Worm (Caenorhabditis elegans) whole organism, young adult: Measurements from ENCODE around the gene ulp-1.

Experiments
- B0019.2 ChIP-seq: fragments of 200-800 bp; sonication (Bioruptor generic); conservative IDR thresholded peaks from 2 replicates; pipeline ENCODE4 v1.3.6; 2022; ENCODE audit warnings: missing genetic modification reagents, missing genetic modification characterization, missing compliant biosample characterization
- C17E4.6 ChIP-seq: fragments of 200-800 bp; sonication (Bioruptor generic); IDR thresholded peaks from 2 replicates; pipeline ENCODE4 v1.3.6; 2022; ENCODE audit warnings: missing genetic modification reagents, missing genetic modification characterization, missing compliant biosample characterization
- F23B12.7 ChIP-seq: sonication (generic microtip); optimal IDR thresholded peaks from 2 replicates; lab custom pipeline; 2017; ENCODE audit warnings: missing genetic modification characterization, mild to moderate bottlenecking, missing compliant biosample characterization, antibody characterized with exemption, moderate library complexity; ENCODE audit not compliant: insufficient read depth
- F57C9.4 ChIP-seq: sonication (generic microtip); optimal IDR thresholded peaks from 2 replicates; lab custom pipeline; 2017; ENCODE audit warnings: mild to moderate bottlenecking, missing genetic modification characterization, missing compliant biosample characterization
- K11D2.4 ChIP-seq: fragments of 200-800 bp; sonication (Bioruptor generic); IDR thresholded peaks from 2 replicates; pipeline ENCODE4 v1.3.6; 2022; ENCODE audit warnings: missing genetic modification reagents, missing genetic modification characterization, missing compliant biosample characterization
- ZK185.1 ChIP-seq: sonication (generic microtip); optimal IDR thresholded peaks from 2 replicates; lab custom pipeline; 2016; ENCODE audit warnings: mild to moderate bottlenecking, missing genetic modification characterization, missing compliant biosample characterization; ENCODE audit not compliant: poor library complexity, severe bottlenecking
- aptf-2 ChIP-seq: fragments of 200-800 bp; sonication (Bioruptor generic); conservative IDR thresholded peaks from 2 replicates; pipeline ENCODE4 v1.3.6; 2022; ENCODE audit warnings: missing genetic modification reagents, missing genetic modification characterization, missing compliant biosample characterization
- atf-7 ChIP-seq: sonication (generic microtip); optimal IDR thresholded peaks from 2 replicates; lab custom pipeline; 2017; ENCODE audit warnings: mild to moderate bottlenecking, missing genetic modification characterization, missing compliant biosample characterization
- attf-3 ChIP-seq: fragments of 200-800 bp; sonication (Bioruptor generic); conservative IDR thresholded peaks from 2 replicates; pipeline ENCODE4 v1.3.6; 2022; ENCODE audit warnings: missing genetic modification reagents, missing genetic modification characterization, missing compliant biosample characterization
- attf-5 ChIP-seq: fragments of 200-800 bp; sonication (Bioruptor generic); optimal IDR thresholded peaks from 2 replicates; lab custom pipeline; 2018; ENCODE audit warnings: mild to moderate bottlenecking, missing genetic modification characterization, missing compliant biosample characterization
- ccch-3 ChIP-seq: fragments of 200-800 bp; sonication (Bioruptor generic); optimal IDR thresholded peaks from 2 replicates; lab custom pipeline; 2018; ENCODE audit warnings: mild to moderate bottlenecking, missing genetic modification characterization, missing compliant biosample characterization
- cebp-1 ChIP-seq, 2 experiments: fragments of 200-800 bp in 1 of 2; sonication (Bioruptor generic) in 1 of 2; sonication (generic microtip) in 1 of 2; IDR thresholded peaks in 1 of 2; optimal IDR thresholded peaks in 1 of 2; 2 replicates each; pipeline versions ENCODE4 v1.3.6 to Lab custom; 2017 to 2022; ENCODE audit warnings: missing compliant biosample characterization in 2 of 2, missing genetic modification characterization in 2 of 2, mild to moderate bottlenecking in 1 of 2, missing genetic modification reagents in 1 of 2, moderate library complexity in 1 of 2
- cebp-2 ChIP-seq: fragments of 200-800 bp; sonication (Bioruptor generic); IDR thresholded peaks from 2 replicates; pipeline ENCODE4 v1.3.6; 2022; ENCODE audit warnings: missing genetic modification characterization, missing compliant biosample characterization
- ceh-91 ChIP-seq: fragments of 200-800 bp; sonication (Bioruptor generic); IDR thresholded peaks from 2 replicates; pipeline ENCODE4 v1.3.6; 2022; ENCODE audit warnings: missing genetic modification reagents, missing genetic modification characterization, missing compliant biosample characterization
- chd-7 ChIP-seq: sonication (generic microtip); optimal IDR thresholded peaks from 2 replicates; lab custom pipeline; 2016; ENCODE audit warnings: mild to moderate bottlenecking, missing genetic modification characterization, moderate library complexity, missing compliant biosample characterization
- die-1 ChIP-seq: sonication (generic microtip); optimal IDR thresholded peaks from 2 replicates; lab custom pipeline; 2016; ENCODE audit warnings: missing genotype, mild to moderate bottlenecking, missing genetic modification characterization, missing compliant biosample characterization
- dox-1 ChIP-seq: fragments of 200-800 bp; sonication (Bioruptor generic); IDR thresholded peaks from 2 replicates; pipeline ENCODE4 v1.3.6; 2022; ENCODE audit warnings: missing genetic modification reagents, missing genetic modification characterization, missing compliant biosample characterization
- efl-1 ChIP-seq: fragments of 150-350 bp; optimal IDR thresholded peaks from 2 replicates; lab custom pipeline; 2014; ENCODE audit warnings: missing biosample characterization, missing genetic modification reagents, missing genetic modification characterization
- ekl-4 ChIP-seq: fragments of 200-800 bp; sonication (Bioruptor generic); IDR thresholded peaks from 2 replicates; pipeline ENCODE4 v1.3.6; 2022; ENCODE audit warnings: missing genetic modification reagents, missing genetic modification characterization, missing compliant biosample characterization
- him-1 ChIP-seq: sonication (generic microtip); optimal IDR thresholded peaks from 2 replicates; lab custom pipeline; 2016; ENCODE audit warnings: missing genotype, missing genetic modification reagents, missing genetic modification characterization, missing compliant biosample characterization
- hmg-1.2 ChIP-seq: fragments of 200-800 bp; sonication (Bioruptor generic); IDR thresholded peaks from 2 replicates; pipeline ENCODE4 v1.3.6; 2022; ENCODE audit warnings: missing genetic modification reagents, missing genetic modification characterization, missing compliant biosample characterization
- lag-1 ChIP-seq: fragments of 200-800 bp; sonication (Bioruptor generic); IDR thresholded peaks from 2 replicates; pipeline ENCODE4 v1.3.6; 2022; ENCODE audit warnings: missing genetic modification reagents, missing genetic modification characterization, missing compliant biosample characterization
- let-526 ChIP-seq: fragments of 200-800 bp; sonication (Bioruptor generic); IDR thresholded peaks from 2 replicates; pipeline ENCODE4 v1.3.6; 2022; ENCODE audit warnings: missing genetic modification reagents, missing genetic modification characterization, missing compliant biosample characterization
- lin-40 ChIP-seq: sonication (generic microtip); optimal IDR thresholded peaks from 2 replicates; lab custom pipeline; 2016; ENCODE audit warnings: missing genetic modification characterization, mild to moderate bottlenecking, missing compliant biosample characterization, missing genotype, missing genetic modification reagents
- lsl-1 ChIP-seq: fragments of 200-800 bp; sonication (Bioruptor generic); optimal IDR thresholded peaks from 2 replicates; lab custom pipeline; 2018; ENCODE audit warnings: mild to moderate bottlenecking, missing genetic modification characterization, moderate library complexity, missing compliant biosample characterization
- madf-8 ChIP-seq: fragments of 200-800 bp; sonication (Bioruptor generic); conservative IDR thresholded peaks from 2 replicates; pipeline ENCODE4 v1.3.6; 2022; ENCODE audit warnings: missing genetic modification reagents, missing genetic modification characterization, missing compliant biosample characterization
- mcd-1 ChIP-seq: fragments of 200-800 bp; sonication (Bioruptor generic); IDR thresholded peaks from 2 replicates; pipeline ENCODE4 v1.3.6; 2022; ENCODE audit warnings: missing genetic modification reagents, missing genetic modification characterization, missing compliant biosample characterization
- nhr-120 ChIP-seq: fragments of 200-800 bp; sonication (Bioruptor generic); IDR thresholded peaks from 2 replicates; pipeline ENCODE4 v1.3.6; 2022; ENCODE audit warnings: missing genetic modification characterization, missing compliant biosample characterization
- nhr-27 ChIP-seq: fragments of 200-800 bp; sonication (Bioruptor generic); optimal IDR thresholded peaks from 2 replicates; lab custom pipeline; 2018; ENCODE audit warnings: mild to moderate bottlenecking, missing genetic modification characterization, moderate library complexity, missing compliant biosample characterization
- pbrm-1 ChIP-seq: fragments of 200-800 bp; sonication (Bioruptor generic); IDR thresholded peaks from 2 replicates; pipeline ENCODE4 v1.3.6; 2022; ENCODE audit warnings: missing genetic modification reagents, missing genetic modification characterization, missing compliant biosample characterization
- repo-1 ChIP-seq: sonication (generic microtip); optimal IDR thresholded peaks from 2 replicates; lab custom pipeline; 2017; ENCODE audit warnings: mild to moderate bottlenecking, missing genetic modification characterization, missing compliant biosample characterization
- snpc-4 ChIP-seq, 5 experiments: fragments of 150-350 bp in 1 of 5; sonication (generic microtip) in 4 of 5; optimal IDR thresholded peaks; 2 replicates each; lab custom pipeline; 2014 to 2018; ENCODE audit warnings: missing genetic modification characterization in 5 of 5, missing biosample characterization in 3 of 5, antibody characterized with exemption in 2 of 5, mild to moderate bottlenecking in 2 of 5, missing compliant biosample characterization in 2 of 5, missing genotype in 2 of 5, moderate library complexity in 2 of 5, missing genetic modification reagents in 1 of 5
- somi-1 ChIP-seq: fragments of 200-800 bp; sonication (Bioruptor generic); optimal IDR thresholded peaks from 2 replicates; lab custom pipeline; 2018; ENCODE audit warnings: mild to moderate bottlenecking, missing genetic modification characterization, missing compliant biosample characterization
- tbp1 ChIP-seq: fragments of 200-800 bp; sonication (Bioruptor generic); optimal IDR thresholded peaks from 2 replicates; lab custom pipeline; 2018; ENCODE audit warnings: mild to moderate bottlenecking, missing genetic modification characterization, missing compliant biosample characterization
- unc-130 ChIP-seq: sonication (generic microtip); optimal IDR thresholded peaks from 2 replicates; lab custom pipeline; 2016; ENCODE audit warnings: missing genetic modification reagents, missing genetic modification characterization, missing compliant biosample characterization
- xnd-1 ChIP-seq: sonication (generic microtip); optimal IDR thresholded peaks from 2 replicates; lab custom pipeline; 2016; ENCODE audit warnings: missing genotype, missing genetic modification reagents, missing genetic modification characterization, missing compliant biosample characterization
- zim-3 ChIP-seq: sonication (generic microtip); optimal IDR thresholded peaks from 2 replicates; lab custom pipeline; 2017; ENCODE audit warnings: mild to moderate bottlenecking, missing genetic modification characterization, moderate library complexity, missing compliant biosample characterization
- ztf-18 ChIP-seq: sonication (generic microtip); optimal IDR thresholded peaks from 2 replicates; lab custom pipeline; 2016; ENCODE audit warnings: missing genotype, mild to moderate bottlenecking, missing genetic modification characterization, missing compliant biosample characterization
- ztf-25 ChIP-seq: fragments of 200-800 bp; sonication (Bioruptor generic); IDR thresholded peaks from 2 replicates; pipeline ENCODE4 v1.3.6; 2022; ENCODE audit warnings: missing genetic modification reagents, missing genetic modification characterization, missing compliant biosample characterization
- ztf-26 ChIP-seq: sonication (generic microtip); optimal IDR thresholded peaks from 2 replicates; lab custom pipeline; 2017; ENCODE audit warnings: missing genetic modification characterization, missing compliant biosample characterization
- ztf-3 ChIP-seq: fragments of 200-800 bp; sonication (Bioruptor generic); optimal IDR thresholded peaks from 2 replicates; lab custom pipeline; 2018; ENCODE audit warnings: mild to moderate bottlenecking, missing genetic modification characterization, missing compliant biosample characterization

ulp-1 gene

DNA sequence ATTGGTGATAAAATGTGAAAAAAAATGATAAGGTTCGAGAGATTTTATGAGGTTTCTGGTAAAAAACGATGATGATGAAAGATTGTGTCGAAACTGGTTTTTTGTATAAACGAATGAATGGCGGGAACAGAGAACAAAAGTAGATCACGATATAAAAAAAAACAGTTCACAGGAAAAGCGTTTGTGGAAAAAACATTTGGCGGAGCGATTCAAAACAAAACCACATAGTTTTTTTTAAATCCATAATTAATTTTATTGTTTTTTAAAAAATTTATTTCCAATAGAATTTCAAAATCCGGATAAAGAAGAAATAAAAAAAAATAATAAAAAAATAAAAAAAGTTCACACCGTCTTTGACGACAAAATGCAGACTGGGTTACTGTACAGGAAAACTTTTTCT, 45.8 kb upstream of the ulp-1 start, which contains the start of gene ZC155.4:
Gene ZC155.4 (minus strand): TSS at position 101 of the 400 bp plus-strand sequence.
- TF ChIP-seq ccch-3 (GFP tag; lab: Kevin White, UChicago) = no peak
- peak; percentile 67 for TF ChIP-seq lsl-1 (GFP tag; lab: Kevin White, UChicago)
- no peak for TF ChIP-seq die-1
- peak; percentile 42 for TF ChIP-seq efl-1 (GFP tag; lab: Kevin White, UChicago)
- no peak for TF ChIP-seq somi-1 (GFP tag; lab: Kevin White, UChicago)
- no peak for TF ChIP-seq cebp-1 (GFP tag; IDR thresholded peaks at IDR 0.05; lab: Robert Waterston, UW)
- no peak for TF ChIP-seq cebp-1 (tag; optimal IDR thresholded peaks at IDR 0.05; lab: Kevin White, UChicago)
- TF ChIP-seq zim-3 (tag; lab: Kevin White, UChicago) = no peak

DNA sequence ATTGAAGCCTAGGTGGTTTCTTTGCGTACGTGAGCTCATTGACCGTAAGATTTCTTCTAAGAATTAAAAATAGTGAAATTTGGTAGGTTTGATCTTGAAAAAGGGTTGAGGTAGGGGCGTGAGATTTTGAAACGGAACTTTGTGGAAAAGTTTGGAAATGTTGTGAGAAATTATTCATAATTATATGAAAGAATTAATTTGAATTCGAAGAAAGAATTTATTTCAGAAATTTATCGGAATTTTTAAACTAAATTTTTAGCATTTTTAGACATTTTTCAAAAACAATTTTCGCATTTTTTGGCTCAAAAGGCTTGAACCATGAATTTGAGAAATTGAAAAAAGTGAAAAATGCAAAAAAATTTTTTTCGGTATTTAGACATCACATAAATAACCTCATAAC, 44.6 kb upstream of the ulp-1 start:
- TF ChIP-seq attf-5 (GFP tag; lab: Kevin White, UChicago) (no peak), attf-3 (GFP tag; lab: Robert Waterston, UW) (no peak), snpc-4 (GFP tag; optimal IDR thresholded peaks at IDR 0.05; lab: Kevin White, UChicago) (no peak), snpc-4 (tag; optimal IDR thresholded peaks at IDR 0.05; lab: Kevin White, UChicago) (no peak), ZK185.1 (tag; lab: Kevin White, UChicago) (no peak)
- TF ChIP-seq, all 124 proteins: peak for 0

DNA sequence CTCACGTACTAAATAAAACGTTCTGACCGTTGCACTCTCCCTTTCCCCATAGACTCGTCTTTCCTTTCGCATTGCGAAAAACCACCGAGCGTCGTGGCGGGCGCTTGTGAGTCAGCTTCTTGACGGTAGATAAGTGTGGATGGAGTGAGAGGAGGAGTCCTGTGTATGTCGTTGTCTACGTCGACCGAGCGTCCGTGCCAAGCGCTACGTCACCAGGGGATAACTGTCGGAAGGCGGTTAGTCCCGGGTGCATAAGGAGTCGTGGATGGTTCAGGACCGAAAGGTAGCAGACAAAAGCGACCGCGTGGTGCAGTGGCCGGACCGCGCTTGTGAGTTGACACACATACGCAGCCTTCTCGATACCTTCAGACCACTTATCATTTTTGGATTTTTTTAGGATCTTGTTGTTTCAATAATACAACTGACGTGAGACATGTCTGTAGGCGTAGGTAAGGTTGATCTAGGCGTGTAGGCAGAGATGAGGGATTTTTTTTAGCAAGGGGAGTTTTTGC, 41.6 kb upstream of the ulp-1 start:
- TF ChIP-seq mcd-1 (GFP tag; lab: Robert Waterston, UW) = peak; percentile 79
- TF ChIP-seq unc-130 = peak; percentile 44
- TF ChIP-seq nhr-120 = 0 out of 2 replicates have a peak, but pooled peaks have one; percentile 39
- peak; percentile 44 for TF ChIP-seq somi-1 (GFP tag; lab: Kevin White, UChicago)
- peak; percentile 50 for TF ChIP-seq madf-8 (GFP tag; lab: Robert Waterston, UW)
- TF ChIP-seq repo-1 = peak; percentile 79
- 0 out of 2 replicates have a peak, but pooled peaks have one; percentile 29 for TF ChIP-seq B0019.2
- TF ChIP-seq K11D2.4 (GFP tag; lab: Robert Waterston, UW) = peak; percentile 69
- peak; percentile 46 for TF ChIP-seq nhr-27 (tag; lab: Kevin White, UChicago)
- peak; percentile 68; the same call in 1 of the 2 replicates for TF ChIP-seq C17E4.6 (GFP tag; lab: Robert Waterston, UW)
- peak; percentile 35 for TF ChIP-seq ztf-3 (GFP tag; lab: Kevin White, UChicago)
- peak; percentile 60; the same call in 1 of the 2 replicates for TF ChIP-seq pbrm-1 (GFP tag; lab: Robert Waterston, UW)
- peak; percentile 69 for TF ChIP-seq hmg-1.2 (GFP tag; lab: Robert Waterston, UW)
- peak; percentile 18 for TF ChIP-seq xnd-1 (tag; lab: Kevin White, UChicago)
- peak; percentile 78 for TF ChIP-seq ztf-18
- peak; percentile 96; the same call in 1 of the 2 replicates for TF ChIP-seq dox-1 (GFP tag; lab: Robert Waterston, UW)
- peak; percentile 72 for TF ChIP-seq lin-40 (tag; lab: Kevin White, UChicago)
- peak; percentile 31 for TF ChIP-seq snpc-4 (GFP tag; optimal IDR thresholded peaks at IDR 0.05; lab: Kevin White, UChicago)
- TF ChIP-seq snpc-4 (tag; optimal IDR thresholded peaks at IDR 0.05; lab: Kevin White, UChicago) = peak in 2 of 4 experiments; percentile 15 to 60
- TF ChIP-seq lag-1 (GFP tag; lab: Robert Waterston, UW) = 0 out of 2 replicates have a peak, but pooled peaks have one; percentile 68
- TF ChIP-seq ztf-26 (tag; lab: Kevin White, UChicago) = peak; percentile 79
- TF ChIP-seq F57C9.4 (tag; lab: Kevin White, UChicago) = peak; percentile 70
- TF ChIP-seq zim-3 (tag; lab: Kevin White, UChicago) = peak; percentile 67
- TF ChIP-seq die-1 = peak; percentile 80
- TF ChIP-seq ztf-25 (GFP tag; lab: Robert Waterston, UW) = 0 out of 2 replicates have a peak, but pooled peaks have one; percentile 47
- TF ChIP-seq chd-7 (tag; lab: Kevin White, UChicago) = peak; percentile 79
- peak; percentile 62; the same call in 1 of the 2 replicates for TF ChIP-seq ceh-91 (GFP tag; lab: Robert Waterston, UW)
- TF ChIP-seq F23B12.7 = peak; percentile 42
- TF ChIP-seq him-1 (tag; lab: Kevin White, UChicago) = peak; percentile 78
- TF ChIP-seq cebp-2 (GFP tag; lab: Robert Waterston, UW) = 0 out of 2 replicates have a peak, but pooled peaks have one; percentile 75
- 0 out of 2 replicates have a peak, but pooled peaks have one; percentile 18 for TF ChIP-seq let-526 (GFP tag; lab: Robert Waterston, UW)
- TF ChIP-seq ekl-4 = peak; percentile 70; the same call in 1 of the 2 replicates
- 0 out of 2 replicates have a peak, but pooled peaks have one; percentile 24 for TF ChIP-seq aptf-2
- TF ChIP-seq tbp1 = peak; percentile 81
- TF ChIP-seq atf-7 (tag; lab: Kevin White, UChicago) = peak; percentile 71
